Worm (Caenorhabditis elegans) whole organism, young adult: ENCODE data around the gene gcy-19.

ENCODE experiments used
- F37B4.10 ChIP-seq: fragments of 200-800 bp; sonication (Bioruptor generic); IDR thresholded peaks from 2 replicates; pipeline ENCODE4 v1.3.6; 2022; ENCODE audit warnings: missing genetic modification characterization, missing compliant biosample characterization
- Y53F4B.3 ChIP-seq: fragments of 200-800 bp; sonication (Bioruptor generic); IDR thresholded peaks from 2 replicates; pipeline ENCODE4 v1.3.6; 2022; ENCODE audit warnings: missing genetic modification reagents, missing genetic modification characterization, missing compliant biosample characterization
- dpff-1 ChIP-seq: sonication (generic microtip); optimal IDR thresholded peaks from 2 replicates; lab custom pipeline; 2017; ENCODE audit warnings: mild to moderate bottlenecking, missing genetic modification characterization, missing compliant biosample characterization
- pbrm-1 ChIP-seq: fragments of 200-800 bp; sonication (Bioruptor generic); IDR thresholded peaks from 2 replicates; pipeline ENCODE4 v1.3.6; 2022; ENCODE audit warnings: missing genetic modification reagents, missing genetic modification characterization, missing compliant biosample characterization

DNA sequence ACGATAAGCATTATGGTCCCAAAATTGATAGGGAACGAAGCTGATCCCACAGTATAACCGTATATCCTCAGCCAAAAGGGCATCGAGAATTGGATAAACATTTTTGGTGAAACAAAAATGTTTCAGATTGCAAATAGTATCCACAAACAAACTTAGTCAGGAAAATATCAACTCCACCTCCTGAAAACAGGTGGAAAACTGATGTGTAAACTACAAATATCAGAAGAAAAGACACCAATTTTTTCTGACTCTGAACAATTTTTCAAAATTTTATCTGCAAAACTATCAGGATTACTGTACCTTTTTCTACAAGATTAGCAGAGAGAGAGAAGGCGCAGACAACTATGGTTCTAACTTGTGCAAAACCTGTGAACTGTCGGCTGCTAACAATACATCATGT is 56.6 kb downstream of the gcy-19 start, which contains the start of gene sri-53:
- TF ChIP-seq F37B4.10 (GFP tag; lab: Robert Waterston, UW) = no peak
- TF ChIP-seq dpff-1 (tag; lab: Kevin White, UChicago) = no peak
- no peak for TF ChIP-seq pbrm-1 (GFP tag; lab: Robert Waterston, UW)
- no peak for TF ChIP-seq Y53F4B.3
